Worm (Caenorhabditis elegans) whole organism, mixed stage, embryonic: ENCODE results near the gene arrd-16.
A peak's percentile ranks its signal among the peaks of the same experiment; 100 is the strongest.

Experiments
- bed-3 ChIP-seq: fragments of 200-800 bp; sonication (Bioruptor generic); optimal IDR thresholded peaks from 3 replicates; lab custom pipeline; 2018; ENCODE audit warnings: mild to moderate bottlenecking, missing genetic modification characterization, moderate library complexity, missing compliant biosample characterization
- ceh-39 ChIP-seq: fragments of 150-350 bp; optimal IDR thresholded peaks from 2 replicates; lab custom pipeline; 2014; ENCODE audit warnings: missing biosample characterization, missing genetic modification characterization
- ceh-43 ChIP-seq: fragments of 200-800 bp; sonication (Bioruptor generic); optimal IDR thresholded peaks from 2 replicates; lab custom pipeline; 2018; ENCODE audit warnings: mild to moderate bottlenecking, missing genetic modification characterization, moderate library complexity, missing compliant biosample characterization
- ceh-83 ChIP-seq: fragments of 200-800 bp; sonication (Bioruptor generic); optimal IDR thresholded peaks from 2 replicates; lab custom pipeline; 2018; ENCODE audit warnings: mild to moderate bottlenecking, missing genetic modification characterization, missing compliant biosample characterization
- ces-1 ChIP-seq: fragments of 150-350 bp; optimal IDR thresholded peaks from 2 replicates; lab custom pipeline; 2014; ENCODE audit warnings: missing biosample characterization, missing genetic modification reagents, missing genetic modification characterization
- cnd-1 ChIP-seq: fragments of 200-800 bp; sonication (Bioruptor generic); optimal IDR thresholded peaks from 2 replicates; lab custom pipeline; 2018; ENCODE audit warnings: mild to moderate bottlenecking, missing genetic modification characterization, missing compliant biosample characterization
- elt-1 ChIP-seq: sonication (generic microtip); optimal IDR thresholded peaks from 2 replicates; lab custom pipeline; 2017; ENCODE audit warnings: missing genetic modification characterization, mild to moderate bottlenecking, missing compliant biosample characterization, antibody characterized with exemption, moderate library complexity, borderline replicate concordance; ENCODE audit not compliant: insufficient read depth
- flh-1 ChIP-seq: fragments of 200-800 bp; sonication (Bioruptor generic); optimal IDR thresholded peaks from 2 replicates; lab custom pipeline; 2018; ENCODE audit warnings: mild to moderate bottlenecking, missing genetic modification characterization, moderate library complexity, missing compliant biosample characterization
- lsy-2 ChIP-seq: fragments of 150-350 bp; optimal IDR thresholded peaks from 2 replicates; lab custom pipeline; 2014; ENCODE audit warnings: missing biosample characterization, missing genetic modification characterization
- mab-5 ChIP-seq: fragments of 150-350 bp; optimal IDR thresholded peaks from 2 replicates; lab custom pipeline; 2014; ENCODE audit warnings: missing biosample characterization, missing genetic modification characterization
- mep-1 ChIP-seq: fragments of 150-350 bp; optimal IDR thresholded peaks from 2 replicates; lab custom pipeline; 2017; ENCODE audit warnings: missing biosample characterization, missing genetic modification reagents, missing genetic modification characterization, inconsistent platforms
- nhr-12 ChIP-seq: fragments of 150-350 bp; optimal IDR thresholded peaks from 2 replicates; lab custom pipeline; 2014; ENCODE audit warnings: missing biosample characterization, missing genetic modification characterization
- nhr-237 ChIP-seq: fragments of 150-350 bp; optimal IDR thresholded peaks from 2 replicates; lab custom pipeline; 2014; ENCODE audit warnings: missing biosample characterization, missing genetic modification characterization
- nhr-28 ChIP-seq: fragments of 150-350 bp; optimal IDR thresholded peaks from 2 replicates; lab custom pipeline; 2014; ENCODE audit warnings: missing biosample characterization, missing genetic modification characterization
- nhr-76 ChIP-seq: sonication (generic microtip); optimal IDR thresholded peaks from 2 replicates; lab custom pipeline; 2017; ENCODE audit warnings: missing biosample characterization, missing genetic modification characterization
- sem-2 ChIP-seq: fragments of 200-800 bp; sonication (Bioruptor generic); optimal IDR thresholded peaks from 2 replicates; lab custom pipeline; 2018; ENCODE audit warnings: mild to moderate bottlenecking, missing genetic modification characterization, missing compliant biosample characterization
- tbx-8 ChIP-seq: fragments of 200-800 bp; sonication (Bioruptor generic); optimal IDR thresholded peaks from 2 replicates; lab custom pipeline; 2018; ENCODE audit warnings: mild to moderate bottlenecking, missing genetic modification characterization, moderate library complexity, missing compliant biosample characterization
- unc-39 ChIP-seq: fragments of 150-350 bp; optimal IDR thresholded peaks from 2 replicates; lab custom pipeline; 2014; ENCODE audit warnings: missing biosample characterization, missing genetic modification characterization
- unc-62 ChIP-seq: fragments of 150-350 bp; optimal IDR thresholded peaks from 2 replicates; lab custom pipeline; 2014; ENCODE audit warnings: missing biosample characterization, missing genetic modification reagents, missing genetic modification characterization
- zip-8 ChIP-seq: fragments of 150-350 bp; optimal IDR thresholded peaks from 2 replicates; lab custom pipeline; 2014; ENCODE audit warnings: missing biosample characterization, missing genetic modification characterization
- ztf-11 ChIP-seq: fragments of 150-350 bp; optimal IDR thresholded peaks from 2 replicates; lab custom pipeline; 2014; ENCODE audit warnings: missing biosample characterization, missing genetic modification characterization

The arrd-16 gene

DNA sequence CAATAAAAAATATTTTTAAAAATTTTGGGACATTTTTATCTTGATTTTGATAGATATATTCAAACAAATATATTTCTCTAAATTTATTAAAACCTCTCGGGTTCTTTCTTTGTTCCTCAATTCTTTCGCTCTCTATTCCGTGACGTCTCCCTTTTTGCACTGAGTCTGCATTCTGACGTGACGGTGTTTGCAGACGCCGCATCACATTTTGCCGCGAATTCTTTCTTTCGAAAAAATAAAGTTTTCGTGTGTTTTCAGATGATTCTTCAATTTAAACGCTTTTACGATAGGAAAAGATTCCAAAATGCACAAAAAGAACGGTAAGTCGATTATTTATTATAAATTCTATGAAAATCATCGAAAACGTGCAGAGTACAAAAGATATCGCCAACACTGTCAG, 43.5 kb downstream of the arrd-16 start (continued):
- TF ChIP-seq mep-1 (tag; lab: Kevin White, UChicago) (peak; percentile 65), flh-1 (no peak), elt-1 (no peak), cnd-1 (no peak)

DNA sequence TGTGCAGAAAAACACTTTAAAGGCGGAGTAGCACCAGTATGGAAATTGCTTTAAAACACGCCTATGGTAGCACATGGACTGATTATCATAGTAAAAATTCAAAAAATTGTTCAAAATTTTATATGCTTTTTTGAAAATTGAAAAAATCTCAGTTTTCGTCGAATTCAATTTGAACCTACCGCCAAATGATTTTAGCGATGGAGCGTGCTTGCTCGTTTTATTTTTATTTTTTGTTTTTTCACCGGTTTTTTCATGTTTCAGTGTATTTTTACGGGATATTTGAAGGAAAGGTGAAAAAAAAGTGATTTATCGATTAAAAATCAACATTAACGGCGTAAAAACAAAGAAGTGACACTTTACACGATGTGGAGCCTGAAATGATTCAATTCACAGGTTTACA, 49.4 kb downstream of the arrd-16 start:
- TF ChIP-seq zip-8, result no peak
- no peak for TF ChIP-seq bed-3 (GFP tag; lab: Kevin White, UChicago)
- TF ChIP-seq nhr-237 (tag; lab: Kevin White, UChicago), result no peak
- no peak for TF ChIP-seq sem-2 (GFP tag; lab: Kevin White, UChicago)
- TF ChIP-seq ceh-43 (GFP tag; lab: Kevin White, UChicago), result no peak
- no peak for TF ChIP-seq unc-62
- no peak for TF ChIP-seq unc-39 (tag; lab: Kevin White, UChicago)
- TF ChIP-seq tbx-8, result no peak
- TF ChIP-seq lsy-2 (tag; lab: Kevin White, UChicago), result no peak

DNA sequence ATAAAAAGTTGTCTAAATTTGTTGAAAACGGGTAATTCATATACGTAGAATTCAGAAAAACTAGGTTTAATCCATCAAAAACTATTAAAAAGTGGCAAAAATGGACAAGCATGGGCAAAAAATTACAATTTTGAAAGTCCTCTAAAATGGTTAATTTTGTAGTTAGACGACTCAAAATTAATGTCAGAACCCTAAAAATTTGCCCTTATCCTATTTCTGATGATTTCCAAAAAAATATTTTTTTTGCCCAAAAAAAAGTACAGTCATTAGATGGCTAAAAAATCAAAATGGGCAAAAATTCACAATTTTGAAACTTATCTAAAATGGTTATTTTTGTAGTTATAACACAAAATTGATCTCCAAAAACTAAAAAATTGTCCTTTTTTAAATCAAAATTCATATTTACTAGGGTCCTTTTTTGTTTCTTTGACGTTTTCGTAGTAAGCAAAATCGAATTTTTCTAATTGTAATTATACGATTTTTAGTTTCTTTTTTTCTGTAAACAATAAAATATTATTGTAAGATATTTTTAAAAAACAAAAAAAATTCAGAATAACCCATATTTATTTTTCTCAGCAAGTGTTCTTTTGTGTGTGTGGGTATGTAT, 52.8 kb downstream of the arrd-16 start:
- TF ChIP-seq nhr-76 (tag; lab: Kevin White, UChicago) (no peak), zip-8 (no peak), elt-1 (no peak), mab-5 (tag; lab: Kevin White, UChicago) (no peak), nhr-28 (tag; lab: Kevin White, UChicago) (no peak), ztf-11 (no peak), ceh-83 (GFP tag; lab: Kevin White, UChicago) (no peak), ceh-39 (tag; lab: Kevin White, UChicago) (no peak), nhr-12 (tag; lab: Kevin White, UChicago) (no peak), ces-1 (GFP tag; lab: Kevin White, UChicago) (no peak), mep-1 (tag; lab: Kevin White, UChicago) (no peak)
